Fruit fly (Drosophila melanogaster): ENCODE data around the gene mRpS7.

DNA sequence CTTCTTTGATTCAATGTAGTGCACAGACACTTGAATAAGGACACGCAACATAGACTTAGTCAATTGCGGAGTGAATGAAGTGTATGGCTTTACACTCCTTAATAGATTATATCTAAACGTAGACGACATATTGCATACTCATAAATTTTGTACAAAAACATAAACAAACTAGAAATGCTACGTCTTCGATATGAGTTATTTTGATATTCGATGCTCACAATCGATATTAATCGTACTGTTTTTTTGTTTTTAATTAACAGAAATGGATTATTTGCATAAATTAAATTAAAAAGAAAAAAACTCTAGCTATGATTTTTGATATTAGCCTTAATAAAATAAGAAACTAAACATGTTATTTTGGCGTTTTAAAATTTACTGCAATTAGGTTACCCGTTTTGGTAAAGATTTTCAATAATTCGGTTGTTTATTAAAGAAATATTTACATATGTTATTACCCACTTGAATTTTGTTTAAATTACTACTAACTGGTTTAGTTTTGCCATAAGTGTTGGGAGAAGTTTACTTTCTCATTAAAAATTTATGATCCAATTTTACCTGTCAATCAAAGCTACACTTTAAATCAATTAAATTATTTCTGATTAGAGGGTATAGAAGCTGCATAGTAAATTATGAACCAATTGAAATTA lies 18.7 kb downstream of the mRpS7 start, which contains the start of the genes CG17768, LSm-4 and Ir31a:
- TF ChIP-seq CTCF (optimal IDR thresholded peaks at IDR 0.05) (no peak), CG8478 (optimal IDR thresholded peaks at IDR 0.05) (no peak)

Measured in S2 (cell line).